Fruit fly (Drosophila melanogaster): ENCODE data around the gene RPA1.

Gene RPA1

DNA sequence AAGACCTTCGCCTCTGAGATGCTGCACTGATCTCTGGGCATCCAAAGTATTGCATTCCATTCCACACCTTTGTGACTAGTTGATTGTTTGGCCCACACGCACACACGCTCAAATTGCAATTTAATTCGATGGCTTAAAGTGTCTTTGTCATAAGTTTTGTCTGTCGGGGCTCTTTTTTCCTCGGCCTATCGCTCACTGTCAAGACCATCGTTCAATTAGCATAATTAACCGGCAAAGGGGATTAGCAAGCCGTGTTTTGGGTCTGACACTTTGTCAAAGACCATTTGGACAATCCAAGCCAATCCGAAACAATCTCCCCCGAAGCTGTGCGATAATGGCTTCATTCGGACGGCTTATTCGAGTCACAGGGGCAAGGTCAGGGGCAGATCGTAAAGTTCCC lies 9.9 kb downstream of the RPA1 start:
- TF ChIP-seq Hr96 (GFP tag; optimal IDR thresholded peaks at IDR 0.05) (no peak), CG33017 (tag; optimal IDR thresholded peaks at IDR 0.05) (no peak), cic (GFP tag; optimal IDR thresholded peaks at IDR 0.05) (no peak), ovo (GFP tag; optimal IDR thresholded peaks at IDR 0.05) (no peak), Crg-1 (GFP tag; optimal IDR thresholded peaks at IDR 0.05) (no peak), CG5204 (GFP tag; optimal IDR thresholded peaks at IDR 0.05) (no peak), CG1620 (GFP tag; optimal IDR thresholded peaks at IDR 0.05) (no peak), Mnt (GFP tag; optimal IDR thresholded peaks at IDR 0.05) (no peak), cnc (optimal IDR thresholded peaks at IDR 0.05) (no peak), kay (GFP tag; ENCODE audit: borderline replicate concordance) (no peak), tj (GFP tag; optimal IDR thresholded peaks at IDR 0.05) (no peak), CG11617 (GFP tag; optimal IDR thresholded peaks at IDR 0.05) (no peak), CG7101 (tag; optimal IDR thresholded peaks at IDR 0.05) (no peak), CG7045 (GFP tag; optimal IDR thresholded peaks at IDR 0.05) (no peak), CG12768 (GFP tag; optimal IDR thresholded peaks at IDR 0.05) (no peak), pad (GFP tag; optimal IDR thresholded peaks at IDR 0.05) (no peak), bab1 (GFP tag; optimal IDR thresholded peaks at IDR 0.05) (no peak), toe (GFP tag; optimal IDR thresholded peaks at IDR 0.05) (no peak), Clk (GFP tag; optimal IDR thresholded peaks at IDR 0.05) (no peak)

DNA sequence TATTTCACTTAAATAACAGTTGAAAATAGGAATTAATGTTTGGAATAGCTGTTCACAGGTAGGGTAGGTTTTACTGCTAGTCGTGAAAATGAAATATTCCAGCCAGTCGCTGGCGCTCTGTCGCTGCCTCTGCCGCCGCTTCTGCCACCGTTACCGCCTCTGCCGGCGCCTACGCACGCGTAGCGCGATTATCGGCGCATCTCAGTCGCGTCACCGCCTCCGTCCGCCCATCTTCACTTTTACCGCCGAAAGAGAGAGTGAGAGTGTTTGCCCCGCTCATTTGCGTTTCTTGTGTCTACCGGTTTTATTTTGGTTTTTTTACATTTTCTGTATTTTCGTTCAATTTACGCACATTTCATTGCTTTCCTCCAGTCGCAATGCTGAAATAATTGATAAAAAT lies 12.7 kb downstream of the RPA1 start:
- TF ChIP-seq bab1 (GFP tag; optimal IDR thresholded peaks at IDR 0.05), result no peak
- no peak for TF ChIP-seq toe (GFP tag; optimal IDR thresholded peaks at IDR 0.05)
- TF ChIP-seq CG33017 (tag; optimal IDR thresholded peaks at IDR 0.05), result no peak
- TF ChIP-seq pad (GFP tag; optimal IDR thresholded peaks at IDR 0.05), result no peak
- no peak for TF ChIP-seq Crg-1 (GFP tag; optimal IDR thresholded peaks at IDR 0.05)
- no peak for TF ChIP-seq kay (GFP tag; ENCODE audit: borderline replicate concordance)
- TF ChIP-seq CG5204 (GFP tag; optimal IDR thresholded peaks at IDR 0.05), result no peak
- no peak for TF ChIP-seq Mnt (GFP tag; optimal IDR thresholded peaks at IDR 0.05)
- no peak for TF ChIP-seq cnc (optimal IDR thresholded peaks at IDR 0.05)
- no peak for TF ChIP-seq tj (GFP tag; optimal IDR thresholded peaks at IDR 0.05)
- no peak for TF ChIP-seq CG7045 (GFP tag; optimal IDR thresholded peaks at IDR 0.05)
- TF ChIP-seq CG7101 (tag; optimal IDR thresholded peaks at IDR 0.05), result no peak

DNA sequence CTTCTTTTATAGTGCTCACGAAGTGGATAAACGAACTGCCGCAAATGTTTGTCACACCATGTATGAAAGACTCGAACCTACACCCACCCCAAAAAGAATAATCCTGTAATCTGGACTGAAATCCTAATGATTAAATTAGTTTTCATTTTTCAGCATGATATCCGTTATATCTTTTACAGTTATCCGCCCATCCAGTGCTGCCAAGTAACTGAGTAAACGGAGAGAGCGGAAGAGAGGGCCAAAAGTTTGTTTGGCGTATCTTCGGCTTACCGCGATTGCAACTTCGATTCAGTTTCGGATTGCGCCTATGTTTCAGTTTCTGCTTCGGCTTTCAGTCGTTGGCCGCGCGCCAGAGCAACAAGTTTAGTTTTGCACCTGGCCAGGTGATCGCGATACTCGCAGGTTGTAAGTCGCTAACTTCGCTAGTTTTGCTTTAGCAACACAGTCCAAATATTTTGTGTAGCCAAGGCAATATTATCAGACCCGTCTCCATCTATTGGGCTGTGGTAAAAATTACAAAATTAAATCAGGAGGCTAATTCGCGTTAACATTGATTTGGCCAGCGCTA lies 14.0 kb downstream of the RPA1 start, which contains the start of gene mtg:
Gene mtg, plus strand, starts transcription at position 332 of the 568 bp plus-strand sequence.
- no peak for TF ChIP-seq CG33017 (tag; optimal IDR thresholded peaks at IDR 0.05)
- no peak for TF ChIP-seq CG5204 (GFP tag; optimal IDR thresholded peaks at IDR 0.05)
- TF ChIP-seq CG11617 (GFP tag; optimal IDR thresholded peaks at IDR 0.05), result no peak
- TF ChIP-seq cic (GFP tag; optimal IDR thresholded peaks at IDR 0.05), result no peak
- TF ChIP-seq CG7045 (GFP tag; optimal IDR thresholded peaks at IDR 0.05), result no peak
- TF ChIP-seq Mnt (GFP tag; optimal IDR thresholded peaks at IDR 0.05), result no peak

DNA sequence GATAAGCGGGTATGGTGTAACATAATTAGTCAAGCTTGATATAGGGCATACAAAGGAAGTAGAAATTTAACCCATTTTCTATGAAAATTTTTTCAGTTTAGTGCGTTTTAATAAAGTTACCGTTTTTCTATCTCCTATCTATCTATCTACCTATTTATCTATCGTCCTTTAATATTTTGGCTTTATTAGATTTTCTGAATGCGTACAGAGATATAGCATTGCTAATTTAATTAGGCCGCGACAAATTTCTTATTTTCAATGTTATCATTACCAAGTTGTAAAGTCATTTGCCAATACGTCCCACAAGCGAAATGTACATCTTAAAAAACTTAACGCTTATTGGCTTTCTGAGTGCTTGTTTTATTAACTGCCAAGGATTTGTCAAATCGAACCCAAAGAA lies 16.1 kb downstream of the RPA1 start, which contains the start of gene CG15864:
Gene CG15864, plus strand, starts transcription at position 301 of the 400 bp plus-strand sequence.
- TF ChIP-seq CG11617 (GFP tag; optimal IDR thresholded peaks at IDR 0.05) (no peak), Crg-1 (GFP tag; optimal IDR thresholded peaks at IDR 0.05) (no peak), kay (GFP tag; ENCODE audit: borderline replicate concordance) (no peak), CG12768 (GFP tag; optimal IDR thresholded peaks at IDR 0.05) (no peak), CG33017 (tag; optimal IDR thresholded peaks at IDR 0.05) (no peak), toe (GFP tag; optimal IDR thresholded peaks at IDR 0.05) (no peak), Hr96 (GFP tag; optimal IDR thresholded peaks at IDR 0.05) (no peak), pad (GFP tag; optimal IDR thresholded peaks at IDR 0.05) (no peak), Clk (GFP tag; optimal IDR thresholded peaks at IDR 0.05) (no peak), cnc (optimal IDR thresholded peaks at IDR 0.05) (no peak), cic (GFP tag; optimal IDR thresholded peaks at IDR 0.05) (no peak), CG1620 (GFP tag; optimal IDR thresholded peaks at IDR 0.05) (no peak), CG5204 (GFP tag; optimal IDR thresholded peaks at IDR 0.05) (no peak), CG14711 (tag; optimal IDR thresholded peaks at IDR 0.05) (no peak), Mnt (GFP tag; optimal IDR thresholded peaks at IDR 0.05) (no peak), CG7101 (tag; optimal IDR thresholded peaks at IDR 0.05) (no peak)

DNA sequence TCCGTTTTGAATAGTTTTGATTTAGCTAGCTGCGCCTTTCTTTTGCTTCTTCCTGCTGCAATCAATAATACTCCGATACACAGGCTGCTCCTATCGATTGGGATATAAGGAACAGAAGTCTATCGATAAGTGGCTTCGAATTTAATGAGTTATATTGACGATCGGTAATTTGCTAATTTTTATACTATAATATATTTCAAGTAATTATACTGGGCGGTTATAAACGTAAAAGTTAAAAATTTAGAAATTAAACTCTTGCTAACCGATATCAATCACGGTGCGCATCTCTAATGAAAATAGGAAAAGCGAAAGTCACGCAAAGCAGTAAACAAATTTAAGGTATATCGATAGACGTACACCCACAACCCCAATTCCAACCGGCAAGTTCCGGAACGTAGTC lies 20.5 kb downstream of the RPA1 start, which contains the start of the genes CG9636, CG18749 and CG33722:
Gene CG9636, minus strand, starts transcription at position 73 of the 400 bp plus-strand sequence.
Gene CG18749, plus strand, starts transcription at position 336 of the 400 bp plus-strand sequence.
Gene CG33722, plus strand, starts transcription at position 336 of the 400 bp plus-strand sequence.
- TF ChIP-seq bab1 (GFP tag; optimal IDR thresholded peaks at IDR 0.05), result peak; percentile 78
- peak; percentile 37 for TF ChIP-seq pad (GFP tag; optimal IDR thresholded peaks at IDR 0.05)
- peak; percentile 38 for TF ChIP-seq Clk (GFP tag; optimal IDR thresholded peaks at IDR 0.05)
- peak; percentile 70 for TF ChIP-seq Hr96 (GFP tag; optimal IDR thresholded peaks at IDR 0.05)
- peak; percentile 59 for TF ChIP-seq CG5204 (GFP tag; optimal IDR thresholded peaks at IDR 0.05)
- peak; percentile 62 for TF ChIP-seq CG1620 (GFP tag; optimal IDR thresholded peaks at IDR 0.05)
- TF ChIP-seq Mnt (GFP tag; optimal IDR thresholded peaks at IDR 0.05), result peak; percentile 75
- TF ChIP-seq ovo (GFP tag; optimal IDR thresholded peaks at IDR 0.05), result peak; percentile 5
- peak; percentile 57 for TF ChIP-seq CG33017 (tag; optimal IDR thresholded peaks at IDR 0.05)
- peak; percentile 96 for TF ChIP-seq kay (GFP tag; ENCODE audit: borderline replicate concordance)
- peak; percentile 90 to 95 for TF ChIP-seq cnc (optimal IDR thresholded peaks at IDR 0.05)
- peak; percentile 83 for TF ChIP-seq toe (GFP tag; optimal IDR thresholded peaks at IDR 0.05)
- peak; percentile 62 for TF ChIP-seq CG7101 (tag; optimal IDR thresholded peaks at IDR 0.05)
- TF ChIP-seq cic (GFP tag; optimal IDR thresholded peaks at IDR 0.05), result peak; percentile 31
- peak; percentile 78 for TF ChIP-seq CG14711 (tag; optimal IDR thresholded peaks at IDR 0.05)
- TF ChIP-seq CG7045 (GFP tag; optimal IDR thresholded peaks at IDR 0.05), result peak; percentile 39
- TF ChIP-seq tj (GFP tag; optimal IDR thresholded peaks at IDR 0.05), result peak; percentile 53
- TF ChIP-seq CG12768 (GFP tag; optimal IDR thresholded peaks at IDR 0.05), result peak; percentile 21
- peak; percentile 53 for TF ChIP-seq Crg-1 (GFP tag; optimal IDR thresholded peaks at IDR 0.05)
- peak; percentile 75 for TF ChIP-seq CG11617 (GFP tag; optimal IDR thresholded peaks at IDR 0.05)

DNA sequence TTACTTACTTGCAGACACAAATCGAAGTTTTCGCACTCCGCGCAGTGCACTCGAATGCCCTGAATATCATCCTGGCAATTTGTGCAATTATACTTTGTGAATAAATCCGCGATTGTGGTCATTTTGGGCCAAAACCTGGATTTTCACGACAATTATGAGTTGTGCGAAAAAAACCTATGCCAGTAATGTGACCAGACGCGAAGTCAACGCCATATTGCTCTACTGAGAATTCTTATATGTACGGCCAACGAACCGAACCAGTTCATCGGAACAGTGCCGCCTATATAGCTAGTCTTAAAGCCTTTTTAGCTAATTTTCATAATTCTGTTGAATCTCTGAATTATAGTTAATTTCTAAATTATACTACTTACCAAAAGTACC lies 24.0 kb downstream of the RPA1 start, which contains the start of gene Ada2b:
Gene Ada2b, minus strand, starts transcription at position 214 of the 381 bp plus-strand sequence.
- TF ChIP-seq tj (GFP tag; optimal IDR thresholded peaks at IDR 0.05) (no peak), Mnt (GFP tag; optimal IDR thresholded peaks at IDR 0.05) (peak; percentile 33), Hr96 (GFP tag; optimal IDR thresholded peaks at IDR 0.05) (no peak), CG1620 (GFP tag; optimal IDR thresholded peaks at IDR 0.05) (no peak), Crg-1 (GFP tag; optimal IDR thresholded peaks at IDR 0.05) (no peak), CG33017 (tag; optimal IDR thresholded peaks at IDR 0.05) (no peak)

Data from whole organism, adult.